Worm (Caenorhabditis elegans): ENCODE measurements around the gene C06E1.11.

DNA sequence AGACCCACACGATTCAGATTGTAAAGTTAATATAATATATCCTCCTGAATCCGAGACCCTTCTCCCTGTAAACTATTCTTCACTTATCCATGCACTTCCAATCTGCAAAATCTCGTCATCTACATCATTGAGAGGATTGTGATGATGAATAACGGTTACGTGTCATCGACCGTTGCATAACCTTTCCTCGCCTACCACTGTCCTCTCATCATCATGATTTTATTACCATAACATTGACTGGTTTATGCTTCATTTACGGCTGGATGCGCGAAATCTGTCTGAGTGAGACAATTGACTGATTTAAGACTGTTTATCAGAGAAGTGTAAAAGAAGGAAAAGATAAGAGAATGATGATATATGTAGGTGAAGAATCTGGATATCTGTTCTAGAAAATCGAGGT is 3.8 kb upstream of the C06E1.11 start:
- TF ChIP-seq nhr-77 (tag; optimal IDR thresholded peaks at IDR 0.05), result no peak
- no peak for TF ChIP-seq ZK546.5 (tag; optimal IDR thresholded peaks at IDR 0.05)
- TF ChIP-seq ceh-82 (tag; optimal IDR thresholded peaks at IDR 0.05), result no peak
- no peak for TF ChIP-seq lin-39 (tag; optimal IDR thresholded peaks at IDR 0.05)
- TF ChIP-seq unc-62 (GFP tag; optimal IDR thresholded peaks at IDR 0.05), result no peak
- no peak for TF ChIP-seq nhr-129 (tag; optimal IDR thresholded peaks at IDR 0.05)
- no peak for TF ChIP-seq ztf-4 (tag; optimal IDR thresholded peaks at IDR 0.05)
- TF ChIP-seq unc-55 (GFP tag; optimal IDR thresholded peaks at IDR 0.05), result no peak

All from whole organism, L2 larva.